Worm (Caenorhabditis elegans) whole organism, young adult: ENCODE measurements around the gene unc-5.

Source experiments
- B0035.1 ChIP-seq: sonication (generic microtip); optimal IDR thresholded peaks from 2 replicates; lab custom pipeline; 2016; ENCODE audit warnings: missing genetic modification characterization, mild to moderate bottlenecking, missing compliant biosample characterization, missing genotype, missing genetic modification reagents
- B0336.3 ChIP-seq: fragments of 200-800 bp; sonication (Bioruptor generic); IDR thresholded peaks from 2 replicates; pipeline ENCODE4 v1.3.6; 2022; ENCODE audit warnings: missing genetic modification characterization, missing compliant biosample characterization
- F10E7.11 ChIP-seq: sonication (generic microtip); optimal IDR thresholded peaks from 2 replicates; lab custom pipeline; 2017; ENCODE audit warnings: mild to moderate bottlenecking, missing genetic modification characterization, moderate library complexity, missing compliant biosample characterization
- F22D6.2 ChIP-seq: sonication (generic microtip); optimal IDR thresholded peaks from 2 replicates; lab custom pipeline; 2016; ENCODE audit warnings: mild to moderate bottlenecking, missing genetic modification characterization, missing compliant biosample characterization
- F33H1.4 ChIP-seq: fragments of 200-800 bp; sonication (Bioruptor generic); IDR thresholded peaks from 2 replicates; pipeline ENCODE4 v1.3.6; 2022; ENCODE audit warnings: missing genetic modification reagents, missing genetic modification characterization, missing compliant biosample characterization
- F52B5.7 ChIP-seq: sonication (generic microtip); optimal IDR thresholded peaks from 2 replicates; lab custom pipeline; 2016; ENCODE audit warnings: mild to moderate bottlenecking, missing genetic modification characterization, missing compliant biosample characterization
- Y53G8AR.9 ChIP-seq: fragments of 200-800 bp; sonication (Bioruptor generic); conservative IDR thresholded peaks from 2 replicates; pipeline ENCODE4 v1.3.6; 2022; ENCODE audit warnings: missing genetic modification reagents, missing genetic modification characterization, missing compliant biosample characterization
- Y56A3A.18 ChIP-seq: fragments of 200-800 bp; sonication (Bioruptor generic); IDR thresholded peaks from 2 replicates; pipeline ENCODE4 v1.3.6; 2022; ENCODE audit warnings: missing genetic modification reagents, missing genetic modification characterization, missing compliant biosample characterization
- attf-3 ChIP-seq: fragments of 200-800 bp; sonication (Bioruptor generic); conservative IDR thresholded peaks from 2 replicates; pipeline ENCODE4 v1.3.6; 2022; ENCODE audit warnings: missing genetic modification reagents, missing genetic modification characterization, missing compliant biosample characterization
- attf-5 ChIP-seq: fragments of 200-800 bp; sonication (Bioruptor generic); optimal IDR thresholded peaks from 2 replicates; lab custom pipeline; 2018; ENCODE audit warnings: mild to moderate bottlenecking, missing genetic modification characterization, missing compliant biosample characterization
- ccch-3 ChIP-seq: fragments of 200-800 bp; sonication (Bioruptor generic); optimal IDR thresholded peaks from 2 replicates; lab custom pipeline; 2018; ENCODE audit warnings: mild to moderate bottlenecking, missing genetic modification characterization, missing compliant biosample characterization
- cebp-2 ChIP-seq: fragments of 200-800 bp; sonication (Bioruptor generic); IDR thresholded peaks from 2 replicates; pipeline ENCODE4 v1.3.6; 2022; ENCODE audit warnings: missing genetic modification characterization, missing compliant biosample characterization
- ceh-27 ChIP-seq: fragments of 200-800 bp; sonication (Bioruptor generic); optimal IDR thresholded peaks from 2 replicates; lab custom pipeline; 2018; ENCODE audit warnings: mild to moderate bottlenecking, missing genetic modification characterization, moderate library complexity, missing compliant biosample characterization
- ceh-40 ChIP-seq: fragments of 200-800 bp; sonication (Bioruptor generic); IDR thresholded peaks from 2 replicates; pipeline ENCODE4 v1.3.6; 2022; ENCODE audit warnings: missing genetic modification characterization, missing compliant biosample characterization
- ceh-79 ChIP-seq: sonication (generic microtip); optimal IDR thresholded peaks from 2 replicates; lab custom pipeline; 2017; ENCODE audit warnings: mild to moderate bottlenecking, missing genetic modification characterization, missing compliant biosample characterization
- chd-7 ChIP-seq: sonication (generic microtip); optimal IDR thresholded peaks from 2 replicates; lab custom pipeline; 2016; ENCODE audit warnings: mild to moderate bottlenecking, missing genetic modification characterization, moderate library complexity, missing compliant biosample characterization
- egl-44 ChIP-seq: fragments of 200-800 bp; sonication (Bioruptor generic); IDR thresholded peaks from 2 replicates; pipeline ENCODE4 v1.3.6; 2022; ENCODE audit warnings: missing genetic modification reagents, missing genetic modification characterization, missing compliant biosample characterization
- hlh-26 ChIP-seq: fragments of 200-800 bp; sonication (Bioruptor generic); conservative IDR thresholded peaks from 2 replicates; pipeline ENCODE4 v1.3.6; 2022; ENCODE audit warnings: missing genetic modification reagents, missing genetic modification characterization, missing compliant biosample characterization
- lin-35 ChIP-seq, 3 experiments: fragments of 150-350 bp in 2 of 3; sonication (generic microtip) in 1 of 3; optimal IDR thresholded peaks; 2 replicates each; lab custom pipeline; 2014 to 2018; ENCODE audit warnings: missing biosample characterization in 3 of 3, missing genetic modification characterization in 3 of 3, missing genetic modification reagents in 3 of 3
- lin-40 ChIP-seq: sonication (generic microtip); optimal IDR thresholded peaks from 2 replicates; lab custom pipeline; 2016; ENCODE audit warnings: missing genetic modification characterization, mild to moderate bottlenecking, missing compliant biosample characterization, missing genotype, missing genetic modification reagents
- lsl-1 ChIP-seq: fragments of 200-800 bp; sonication (Bioruptor generic); optimal IDR thresholded peaks from 2 replicates; lab custom pipeline; 2018; ENCODE audit warnings: mild to moderate bottlenecking, missing genetic modification characterization, moderate library complexity, missing compliant biosample characterization
- lsy-27 ChIP-seq: sonication (generic microtip); optimal IDR thresholded peaks from 2 replicates; lab custom pipeline; 2017; ENCODE audit warnings: missing genetic modification characterization, mild to moderate bottlenecking, missing compliant biosample characterization, antibody characterized with exemption, missing genotype, borderline replicate concordance; ENCODE audit not compliant: insufficient read depth
- madf-6 ChIP-seq: fragments of 200-800 bp; sonication (Bioruptor generic); IDR thresholded peaks from 2 replicates; pipeline ENCODE4 v1.3.6; 2022; ENCODE audit warnings: missing genetic modification reagents, missing genetic modification characterization, missing compliant biosample characterization
- mes-4 ChIP-seq: sonication (generic microtip); optimal IDR thresholded peaks from 2 replicates; lab custom pipeline; 2016; ENCODE audit warnings: missing genotype, missing genetic modification characterization, missing compliant biosample characterization
- nfya-1 ChIP-seq: sonication (generic microtip); optimal IDR thresholded peaks from 2 replicates; lab custom pipeline; 2017; ENCODE audit warnings: antibody characterized with exemption, missing compliant biosample characterization, missing genetic modification characterization, borderline replicate concordance; ENCODE audit not compliant: insufficient read depth
- nfya-2 ChIP-seq: fragments of 200-800 bp; sonication (Bioruptor generic); IDR thresholded peaks from 2 replicates; pipeline ENCODE4 v1.3.6; 2022; ENCODE audit warnings: missing genetic modification reagents, missing genetic modification characterization, missing compliant biosample characterization
- rcor-1 ChIP-seq: fragments of 200-800 bp; sonication (Bioruptor generic); IDR thresholded peaks from 2 replicates; pipeline ENCODE4 v1.3.6; 2022; ENCODE audit warnings: missing genetic modification reagents, missing genetic modification characterization, missing compliant biosample characterization
- rec-8 ChIP-seq, 2 experiments: sonication (generic microtip); optimal IDR thresholded peaks; 2 replicates each; lab custom pipeline; 2016; ENCODE audit warnings: mild to moderate bottlenecking in 2 of 2, missing genetic modification characterization in 2 of 2, missing genetic modification reagents in 2 of 2, missing genotype in 2 of 2, missing biosample characterization in 1 of 2, missing compliant biosample characterization in 1 of 2, moderate library complexity in 1 of 2
- sea-2 ChIP-seq: fragments of 200-800 bp; sonication (Bioruptor generic); IDR thresholded peaks from 2 replicates; pipeline ENCODE4 v1.3.6; 2022; ENCODE audit warnings: missing genetic modification characterization, missing compliant biosample characterization
- snpc-1.3 ChIP-seq: sonication (generic microtip); optimal IDR thresholded peaks from 2 replicates; lab custom pipeline; 2017; ENCODE audit warnings: missing genetic modification characterization, mild to moderate bottlenecking, missing compliant biosample characterization, antibody characterized with exemption, moderate library complexity, missing genotype, missing genetic modification reagents; ENCODE audit not compliant: insufficient read depth
- snpc-4 ChIP-seq, 5 experiments: fragments of 150-350 bp in 1 of 5; sonication (generic microtip) in 4 of 5; optimal IDR thresholded peaks; 2 replicates each; lab custom pipeline; 2014 to 2018; ENCODE audit warnings: missing genetic modification characterization in 5 of 5, missing biosample characterization in 3 of 5, antibody characterized with exemption in 2 of 5, mild to moderate bottlenecking in 2 of 5, missing compliant biosample characterization in 2 of 5, missing genotype in 2 of 5, moderate library complexity in 2 of 5, missing genetic modification reagents in 1 of 5
- somi-1 ChIP-seq: fragments of 200-800 bp; sonication (Bioruptor generic); optimal IDR thresholded peaks from 2 replicates; lab custom pipeline; 2018; ENCODE audit warnings: mild to moderate bottlenecking, missing genetic modification characterization, missing compliant biosample characterization
- tbp1 ChIP-seq: fragments of 200-800 bp; sonication (Bioruptor generic); optimal IDR thresholded peaks from 2 replicates; lab custom pipeline; 2018; ENCODE audit warnings: mild to moderate bottlenecking, missing genetic modification characterization, missing compliant biosample characterization
- tlf-1 ChIP-seq: fragments of 200-800 bp; sonication (Bioruptor generic); optimal IDR thresholded peaks from 2 replicates; lab custom pipeline; 2018; ENCODE audit warnings: mild to moderate bottlenecking, missing genetic modification characterization, missing compliant biosample characterization
- unc-130 ChIP-seq: sonication (generic microtip); optimal IDR thresholded peaks from 2 replicates; lab custom pipeline; 2016; ENCODE audit warnings: missing genetic modification reagents, missing genetic modification characterization, missing compliant biosample characterization
- ztf-28 ChIP-seq: fragments of 200-800 bp; sonication (Bioruptor generic); IDR thresholded peaks from 2 replicates; pipeline ENCODE4 v1.3.6; 2022; ENCODE audit warnings: missing genetic modification reagents, missing genetic modification characterization, missing compliant biosample characterization

unc-5 gene

DNA sequence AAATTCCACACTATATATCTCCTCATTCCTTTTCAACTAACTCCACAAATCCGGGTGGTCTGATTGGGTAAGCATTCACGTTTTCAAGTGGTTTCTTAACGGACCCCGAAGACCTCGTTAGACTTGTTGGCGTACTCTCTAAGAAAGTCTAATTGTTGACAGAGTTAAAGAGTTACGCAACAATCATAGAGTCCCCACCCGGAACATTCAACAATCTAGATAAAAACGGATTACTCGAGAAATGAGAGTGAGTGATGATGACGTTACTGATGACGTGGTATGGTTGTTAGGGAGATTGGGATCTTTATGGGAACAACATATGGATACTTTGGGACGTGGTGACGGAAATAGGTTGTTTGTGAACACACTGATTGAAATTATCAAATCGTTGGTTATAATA is 25.5 kb downstream of the unc-5 start:
- TF ChIP-seq rec-8 (tag; optimal IDR thresholded peaks at IDR 0.05; lab: Kevin White, UChicago): no peak
- TF ChIP-seq somi-1 (GFP tag; lab: Kevin White, UChicago): no peak
- no peak for TF ChIP-seq attf-3 (GFP tag; lab: Robert Waterston, UW)
- TF ChIP-seq lsl-1 (GFP tag; lab: Kevin White, UChicago): no peak
- TF ChIP-seq F22D6.2 (tag; lab: Kevin White, UChicago): no peak
- TF ChIP-seq egl-44 (GFP tag; lab: Robert Waterston, UW): no peak
- no peak for TF ChIP-seq hlh-26 (GFP tag; lab: Robert Waterston, UW)
- no peak for TF ChIP-seq B0336.3
- TF ChIP-seq tlf-1: no peak
- TF ChIP-seq ceh-40 (GFP tag; lab: Robert Waterston, UW): no peak
- no peak for TF ChIP-seq chd-7 (tag; lab: Kevin White, UChicago)
- no peak for TF ChIP-seq nfya-2 (GFP tag; lab: Robert Waterston, UW)
- no peak for TF ChIP-seq ceh-79 (tag; lab: Kevin White, UChicago)
- TF ChIP-seq lsy-27 (tag; lab: Kevin White, UChicago): no peak
- TF ChIP-seq mes-4: no peak
- TF ChIP-seq, all 124 proteins: peak for 0

DNA sequence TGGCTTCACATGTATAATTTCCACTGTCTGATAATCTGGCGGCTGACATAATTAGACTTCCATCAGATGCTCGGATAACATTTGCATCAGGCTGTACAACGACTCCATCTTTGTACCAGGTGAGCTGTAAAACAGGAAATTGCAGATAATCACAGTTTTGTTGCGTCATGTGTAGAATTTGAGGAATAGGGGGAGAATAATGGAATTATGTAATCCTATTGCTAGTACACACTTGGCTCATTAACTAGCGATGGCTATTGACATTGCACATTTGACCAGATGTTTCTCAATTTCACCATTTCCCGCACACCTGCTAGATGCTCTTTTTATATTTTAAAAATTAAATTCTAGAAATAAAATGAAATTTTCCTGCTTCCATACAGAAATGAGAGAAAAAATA is 26.7 kb downstream of the unc-5 start:
- no peak for TF ChIP-seq F52B5.7
- TF ChIP-seq B0035.1 (tag; lab: Kevin White, UChicago): no peak
- TF ChIP-seq sea-2 (GFP tag; lab: Robert Waterston, UW): no peak
- no peak for TF ChIP-seq F33H1.4 (GFP tag; lab: Robert Waterston, UW)
- TF ChIP-seq attf-5 (GFP tag; lab: Kevin White, UChicago): no peak
- TF ChIP-seq rcor-1 (GFP tag; lab: Robert Waterston, UW): no peak
- no peak for TF ChIP-seq Y53G8AR.9

DNA sequence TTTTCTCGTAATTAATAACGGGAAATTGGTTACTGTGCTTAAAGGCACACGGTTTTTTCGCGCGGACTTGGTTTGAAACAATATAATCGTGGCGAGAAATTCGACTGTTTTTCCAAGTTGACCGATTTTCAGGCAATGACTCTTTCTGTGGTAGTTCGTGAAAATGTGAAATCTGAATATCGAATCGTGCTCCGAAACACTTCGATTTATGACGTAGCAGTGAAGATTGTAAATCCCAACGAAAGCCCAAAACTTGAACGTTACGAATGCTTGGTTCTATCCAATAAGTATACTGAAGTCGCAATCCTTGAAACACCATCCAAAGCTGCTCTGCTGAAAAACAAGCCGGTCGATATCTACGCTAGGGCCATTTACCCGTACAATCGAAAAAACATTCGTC is 34.0 kb downstream of the unc-5 start:
- TF ChIP-seq unc-130 (GFP tag; lab: Kevin White, UChicago) (no peak), nfya-1 (no peak), ccch-3 (no peak)

ce11 chrIV:5493692-5494091 is 34.4 kb downstream of the unc-5 start, which contains the start of gene B0273.1:
Gene B0273.1, plus strand, starts transcription at chrIV:5493992.
- TF ChIP-seq tbp1 (no peak), F10E7.11 (tag; lab: Kevin White, UChicago) (no peak), Y56A3A.18 (GFP tag; lab: Robert Waterston, UW) (no peak), snpc-4 (GFP tag; optimal IDR thresholded peaks at IDR 0.05; lab: Kevin White, UChicago) (no peak), snpc-4 (tag; optimal IDR thresholded peaks at IDR 0.05; lab: Kevin White, UChicago) (no peak), lin-35 (GFP tag; optimal IDR thresholded peaks at IDR 0.05; lab: Kevin White, UChicago) (no peak), F52B5.7 (no peak), lin-40 (no peak), snpc-1.3 (tag; lab: Kevin White, UChicago) (no peak), cebp-2 (no peak), madf-6 (GFP tag; lab: Robert Waterston, UW) (no peak), rcor-1 (GFP tag; lab: Robert Waterston, UW) (no peak), ceh-27 (no peak), mes-4 (no peak), ztf-28 (GFP tag; lab: Robert Waterston, UW) (no peak)
